Fruit fly (Drosophila melanogaster) whole organism, embryonic: ENCODE data around the gene Df31.
A peak's percentile ranks its signal among the peaks of the same experiment; 100 is the strongest.

ENCODE experiments used
- Adf1 ChIP-seq: fragments of 200-800 bp; sonication (Bioruptor generic); IDR thresholded peaks from 2 replicates; pipeline ENCODE4 v1.3.6; 2022; ENCODE audit warnings: missing biosample characterization, missing genetic modification characterization
- BEAF-32 ChIP-seq: fragments of 200-800 bp; sonication (Bioruptor generic); optimal IDR thresholded peaks from 3 replicates; lab custom pipeline; 2017; ENCODE audit warnings: missing biosample characterization, missing genetic modification characterization, mild to moderate bottlenecking, moderate library complexity, missing genetic modification reagents
- CG10654 ChIP-seq: fragments of 200-800 bp; sonication (Bioruptor generic); optimal IDR thresholded peaks from 2 replicates; lab custom pipeline; 2016; ENCODE audit warnings: missing biosample characterization, missing genetic modification characterization
- CG11456 ChIP-seq: fragments of 200-800 bp; sonication (Bioruptor generic); IDR thresholded peaks from 3 replicates; pipeline ENCODE4 v1.3.6; 2022; ENCODE audit warnings: missing biosample characterization, missing genetic modification characterization
- CG11504 ChIP-seq: fragments of 200-800 bp; sonication (Bioruptor generic); optimal IDR thresholded peaks from 3 replicates; lab custom pipeline; 2019; ENCODE audit warnings: missing biosample characterization, mild to moderate bottlenecking, missing genetic modification characterization, moderate library complexity
- CG12659 ChIP-seq: fragments of 200-800 bp; sonication (Bioruptor generic); optimal IDR thresholded peaks from 3 replicates; lab custom pipeline; 2017; ENCODE audit warnings: mild to moderate bottlenecking, missing biosample characterization, missing genetic modification reagents, missing genetic modification characterization
- CG13424 ChIP-seq: fragments of 200-800 bp; sonication (Bioruptor generic); optimal IDR thresholded peaks from 2 replicates; lab custom pipeline; 2019; ENCODE audit warnings: missing biosample characterization, mild to moderate bottlenecking, missing genetic modification characterization, moderate library complexity
- CG14014 ChIP-seq: fragments of 200-800 bp; sonication (Bioruptor generic); IDR thresholded peaks from 2 replicates; pipeline ENCODE4 v1.3.6; 2022; ENCODE audit warnings: missing biosample characterization, missing genetic modification characterization
- CG1647 ChIP-seq: fragments of 200-800 bp; sonication (Bioruptor generic); optimal IDR thresholded peaks from 3 replicates; lab custom pipeline; 2016; ENCODE audit warnings: missing biosample characterization, missing genetic modification characterization
- CG17186 ChIP-seq: fragments of 200-800 bp; sonication (Bioruptor generic); optimal IDR thresholded peaks from 3 replicates; lab custom pipeline; 2017; ENCODE audit warnings: missing biosample characterization, missing genetic modification reagents, missing genetic modification characterization
- CG17385 ChIP-seq: fragments of 200-800 bp; sonication (Bioruptor generic); optimal IDR thresholded peaks from 3 replicates; lab custom pipeline; 2018; ENCODE audit warnings: missing biosample characterization, mild to moderate bottlenecking, missing genetic modification characterization
- CG17568 ChIP-seq: fragments of 200-800 bp; sonication (Bioruptor generic); optimal IDR thresholded peaks from 2 replicates; lab custom pipeline; 2018; ENCODE audit warnings: missing biosample characterization, mild to moderate bottlenecking, missing genetic modification characterization, moderate library complexity
- CG17612 ChIP-seq: fragments of 200-800 bp; sonication (Bioruptor generic); IDR thresholded peaks from 2 replicates; pipeline ENCODE4 v1.3.6; 2022; ENCODE audit warnings: missing biosample characterization, missing genetic modification characterization
- CG2712 ChIP-seq: fragments of 200-800 bp; optimal IDR thresholded peaks from 3 replicates; lab custom pipeline; 2019; ENCODE audit warnings: missing biosample characterization, mild to moderate bottlenecking, missing genetic modification characterization, moderate library complexity
- CG3163 ChIP-seq: fragments of 200-800 bp; sonication (Bioruptor generic); optimal IDR thresholded peaks from 3 replicates; lab custom pipeline; 2016; ENCODE audit warnings: missing biosample characterization, missing genetic modification characterization
- CG32767 ChIP-seq: fragments of 200-800 bp; sonication (Bioruptor generic); IDR thresholded peaks from 2 replicates; pipeline ENCODE4 v1.3.6; 2022; ENCODE audit warnings: missing biosample characterization, missing genetic modification characterization
- CG32772 ChIP-seq: fragments of 200-800 bp; sonication (Bioruptor generic); IDR thresholded peaks from 2 replicates; pipeline ENCODE4 v1.3.6; 2022; ENCODE audit warnings: missing biosample characterization, missing genetic modification characterization
- CoRest ChIP-seq: fragments of 200-800 bp; sonication (Bioruptor generic); optimal IDR thresholded peaks from 3 replicates; lab custom pipeline; 2018; ENCODE audit warnings: missing biosample characterization, mild to moderate bottlenecking, missing genetic modification characterization, moderate library complexity
- Dad ChIP-seq: fragments of 200-800 bp; sonication (Bioruptor generic); optimal IDR thresholded peaks from 3 replicates; lab custom pipeline; 2016; ENCODE audit warnings: missing biosample characterization, missing genetic modification characterization
- Dbx ChIP-seq: fragments of 200-800 bp; sonication (Bioruptor generic); IDR thresholded peaks from 3 replicates; pipeline ENCODE4 v1.3.6; 2022; ENCODE audit warnings: missing biosample characterization, missing genetic modification characterization
- Dll ChIP-seq: fragments of 200-800 bp; sonication (Bioruptor generic); IDR thresholded peaks from 4 replicates; pipeline ENCODE4 v1.3.6; 2022; ENCODE audit warnings: missing biosample characterization, missing genetic modification characterization; ENCODE audit not compliant: partially characterized antibody
- Doc2 ChIP-seq: fragments of 200-800 bp; sonication (Bioruptor generic); IDR thresholded peaks from 2 replicates; pipeline ENCODE4 v1.3.6; 2022; ENCODE audit warnings: missing biosample characterization, missing genetic modification characterization
- Hey ChIP-seq: fragments of 200-800 bp; sonication (Bioruptor generic); optimal IDR thresholded peaks from 3 replicates; lab custom pipeline; 2018; ENCODE audit warnings: missing biosample characterization, mild to moderate bottlenecking, missing genetic modification characterization
- Hsf ChIP-seq: fragments of 200-800 bp; sonication (Bioruptor generic); optimal IDR thresholded peaks from 3 replicates; lab custom pipeline; 2016; ENCODE audit warnings: missing biosample characterization, missing genetic modification characterization
- MBD-R2 ChIP-seq: fragments of 200-800 bp; sonication (Bioruptor generic); IDR thresholded peaks from 2 replicates; pipeline ENCODE4 v1.3.6; 2022; ENCODE audit warnings: missing biosample characterization, missing genetic modification characterization
- Myb ChIP-seq: fragments of 200-800 bp; sonication (Bioruptor generic); optimal IDR thresholded peaks from 2 replicates; lab custom pipeline; 2016; ENCODE audit warnings: missing biosample characterization, missing genetic modification characterization
- Oaz ChIP-seq: fragments of 200-800 bp; sonication (Bioruptor generic); IDR thresholded peaks from 2 replicates; pipeline ENCODE4 v1.3.6; 2022; ENCODE audit warnings: missing biosample characterization, missing genetic modification characterization
- Sin3A ChIP-seq: fragments of >200 bp; optimal IDR thresholded peaks from 2 replicates; lab custom pipeline; 2018
- Six4 ChIP-seq: fragments of 200-800 bp; sonication (Bioruptor generic); optimal IDR thresholded peaks from 2 replicates; lab custom pipeline; 2016; ENCODE audit warnings: missing biosample characterization, missing genetic modification characterization
- TFAM ChIP-seq: fragments of 200-800 bp; sonication (Bioruptor generic); optimal IDR thresholded peaks from 2 replicates; lab custom pipeline; 2017; ENCODE audit warnings: missing biosample characterization, missing genetic modification characterization, inconsistent platforms
- abd-A ChIP-seq: fragments of 200-800 bp; sonication (Bioruptor generic); optimal IDR thresholded peaks from 3 replicates; lab custom pipeline; 2019; ENCODE audit warnings: missing biosample characterization, mild to moderate bottlenecking, missing genetic modification characterization, moderate library complexity
- ara ChIP-seq: fragments of 200-800 bp; sonication (Bioruptor generic); IDR thresholded peaks from 2 replicates; pipeline ENCODE4 v1.3.6; 2022; ENCODE audit warnings: missing biosample characterization, missing genetic modification characterization
- ase ChIP-seq: fragments of 200-800 bp; sonication (Bioruptor generic); IDR thresholded peaks from 3 replicates; pipeline ENCODE4 v1.3.6; 2022; ENCODE audit warnings: missing biosample characterization, missing genetic modification characterization
- bab2 ChIP-seq: fragments of 200-800 bp; sonication (Bioruptor generic); optimal IDR thresholded peaks from 2 replicates; lab custom pipeline; 2016; ENCODE audit warnings: missing biosample characterization, missing genetic modification characterization
- bbx ChIP-seq: fragments of 200-800 bp; sonication (Bioruptor generic); IDR thresholded peaks from 2 replicates; pipeline ENCODE4 v1.3.6; 2022; ENCODE audit warnings: missing biosample characterization, missing genetic modification characterization; ENCODE audit not compliant: partially characterized antibody
- br ChIP-seq: fragments of >200 bp; optimal IDR thresholded peaks from 2 replicates; lab custom pipeline; 2017
- chn ChIP-seq: fragments of 200-800 bp; sonication (Bioruptor generic); optimal IDR thresholded peaks from 2 replicates; lab custom pipeline; 2016; ENCODE audit warnings: missing biosample characterization, missing genetic modification characterization
- dmrt99B ChIP-seq: fragments of 200-800 bp; sonication (Bioruptor generic); optimal IDR thresholded peaks from 2 replicates; lab custom pipeline; 2018; ENCODE audit warnings: missing biosample characterization, mild to moderate bottlenecking, missing genetic modification characterization, moderate library complexity
- eyg ChIP-seq: fragments of 200-800 bp; sonication (Bioruptor generic); optimal IDR thresholded peaks from 3 replicates; lab custom pipeline; 2016; ENCODE audit warnings: missing biosample characterization, missing genetic modification characterization
- fd96Cb ChIP-seq: fragments of 200-800 bp; sonication (Bioruptor generic); optimal IDR thresholded peaks from 2 replicates; lab custom pipeline; 2018; ENCODE audit warnings: missing biosample characterization, mild to moderate bottlenecking, missing genetic modification characterization, moderate library complexity
- h ChIP-seq: fragments of >200 bp; optimal IDR thresholded peaks from 2 replicates; lab custom pipeline; 2017
- hth ChIP-seq: fragments of >200 bp; optimal IDR thresholded peaks from 2 replicates; lab custom pipeline; 2017; ENCODE audit warnings: inconsistent platforms
- ind ChIP-seq: fragments of 200-800 bp; sonication (Bioruptor generic); optimal IDR thresholded peaks from 3 replicates; lab custom pipeline; 2016; ENCODE audit warnings: missing biosample characterization, missing genetic modification characterization
- kah ChIP-seq: fragments of 200-800 bp; sonication (Bioruptor generic); optimal IDR thresholded peaks from 2 replicates; lab custom pipeline; 2018; ENCODE audit warnings: missing biosample characterization, mild to moderate bottlenecking, missing genetic modification characterization
- mirr ChIP-seq: fragments of 200-800 bp; sonication (Bioruptor generic); optimal IDR thresholded peaks from 3 replicates; lab custom pipeline; 2018; ENCODE audit warnings: missing biosample characterization, mild to moderate bottlenecking, missing genetic modification characterization
- odd ChIP-seq: fragments of 200-800 bp; sonication (Bioruptor generic); optimal IDR thresholded peaks from 2 replicates; lab custom pipeline; 2017; ENCODE audit warnings: missing biosample characterization, mild to moderate bottlenecking, missing genetic modification characterization
- pb ChIP-seq: fragments of 200-800 bp; sonication (Bioruptor generic); optimal IDR thresholded peaks from 3 replicates; lab custom pipeline; 2016; ENCODE audit warnings: missing biosample characterization, missing genetic modification characterization
- pfk ChIP-seq: fragments of 200-800 bp; sonication (Bioruptor generic); optimal IDR thresholded peaks from 2 replicates; lab custom pipeline; 2018; ENCODE audit warnings: missing biosample characterization, mild to moderate bottlenecking, missing genetic modification characterization, moderate library complexity
- pzg ChIP-seq: fragments of 200-800 bp; sonication (Bioruptor generic); optimal IDR thresholded peaks from 3 replicates; lab custom pipeline; 2018; ENCODE audit warnings: missing biosample characterization, mild to moderate bottlenecking, missing genetic modification characterization, moderate library complexity
- slp2 ChIP-seq: fragments of 200-800 bp; sonication (Bioruptor generic); optimal IDR thresholded peaks from 2 replicates; lab custom pipeline; 2016; ENCODE audit warnings: missing biosample characterization, missing genetic modification characterization
- ssp ChIP-seq: fragments of 200-800 bp; sonication (Bioruptor generic); IDR thresholded peaks from 2 replicates; pipeline ENCODE4 v1.3.6; 2022; ENCODE audit warnings: missing biosample characterization, missing genetic modification characterization
- tap ChIP-seq: fragments of 200-800 bp; optimal IDR thresholded peaks from 3 replicates; lab custom pipeline; 2019; ENCODE audit warnings: missing biosample characterization, mild to moderate bottlenecking, missing genetic modification characterization, moderate library complexity
- vfl ChIP-seq: fragments of 200-800 bp; sonication (Bioruptor generic); optimal IDR thresholded peaks from 2 replicates; lab custom pipeline; 2016; ENCODE audit warnings: missing biosample characterization, missing genetic modification characterization

Gene Df31

DNA sequence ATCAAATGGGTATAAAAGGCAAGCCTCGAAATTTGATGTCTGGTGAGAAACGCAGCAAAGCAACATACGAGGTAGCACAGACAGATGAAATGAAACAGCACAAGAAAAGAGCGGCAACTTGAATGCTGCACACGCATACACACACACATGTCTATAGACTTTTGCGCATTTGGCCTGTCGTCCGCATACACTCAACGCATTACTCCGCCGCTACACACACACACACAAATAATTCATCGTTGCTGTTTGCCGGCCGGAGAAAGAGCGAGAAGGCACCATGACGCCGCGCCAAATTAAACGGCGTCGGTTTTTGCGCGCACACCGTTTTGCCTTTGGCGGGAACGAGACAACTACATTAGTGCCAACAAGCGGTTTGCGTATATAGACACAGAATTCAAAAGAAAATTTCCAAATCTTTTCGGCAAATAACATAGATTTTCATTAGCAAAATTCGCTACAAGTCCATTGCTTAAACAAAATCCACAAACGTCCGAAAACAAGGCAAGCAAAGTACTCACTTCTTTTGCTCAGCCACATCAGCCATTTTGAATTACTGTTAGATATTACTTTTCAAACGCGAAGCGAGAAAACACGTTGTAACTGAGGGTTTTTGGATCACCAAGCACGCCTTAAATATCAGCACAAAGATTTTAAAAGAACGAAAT is 451 bp downstream of the Df31 start (continued):
- TF ChIP-seq CG32772 (no peak), Adf1 (peak; percentile 72), Doc2 (GFP tag; lab: Robert Waterston, UW) (no peak), CG10654 (GFP tag; lab: Kevin White, UChicago) (no peak), CG17568 (GFP tag; lab: Kevin White, UChicago) (no peak), pzg (GFP tag; lab: Kevin White, UChicago) (peak; percentile 26), ase (GFP tag; lab: Robert Waterston, UW) (no peak), TFAM (GFP tag; lab: Kevin White, UChicago) (no peak), Oaz (GFP tag; lab: Robert Waterston, UW) (no peak), CG3163 (GFP tag; lab: Kevin White, UChicago) (no peak), CG2712 (no peak), slp2 (GFP tag; lab: Kevin White, UChicago) (no peak), kah (GFP tag; lab: Kevin White, UChicago) (no peak), CG13424 (no peak), CG17186 (GFP tag; lab: Kevin White, UChicago) (no peak), CoRest (no peak), odd (GFP tag; lab: Kevin White, UChicago) (no peak), h (lab: Kevin White, UChicago) (no peak), Myb (GFP tag; lab: Kevin White, UChicago) (peak; percentile 20), Sin3A (lab: Kevin White, UChicago) (no peak), CG12659 (no peak), pfk (GFP tag; lab: Kevin White, UChicago) (peak; percentile 49), BEAF-32 (GFP tag; lab: Kevin White, UChicago) (no peak), Hey (tag; lab: Kevin White, UChicago) (no peak), ind (GFP tag; lab: Kevin White, UChicago) (no peak), Hsf (GFP tag; lab: Kevin White, UChicago) (no peak), CG17612 (no peak), ssp (GFP tag; lab: Robert Waterston, UW) (no peak), chn (GFP tag; lab: Kevin White, UChicago) (no peak), Dbx (no peak), mirr (peak; percentile 64), dmrt99B (tag; lab: Kevin White, UChicago) (no peak), hth (lab: Kevin White, UChicago) (no peak), tap (tag; lab: Kevin White, UChicago) (no peak), Dll (no peak), CG1647 (GFP tag; lab: Kevin White, UChicago) (no peak), MBD-R2 (GFP tag; lab: Robert Waterston, UW) (peak; percentile 10; the same call in 1 of the 2 replicates), pb (no peak), CG14014 (GFP tag; lab: Robert Waterston, UW) (no peak), CG17385 (GFP tag; lab: Kevin White, UChicago) (no peak), fd96Cb (no peak), Dad (GFP tag; lab: Kevin White, UChicago) (no peak), CG11456 (GFP tag; lab: Robert Waterston, UW) (no peak), ara (GFP tag; lab: Robert Waterston, UW) (0 out of 2 replicates have a peak, but pooled peaks have one; percentile 5), eyg (no peak), bab2 (no peak), CG32767 (GFP tag; lab: Robert Waterston, UW) (peak; percentile 94), bbx (GFP tag; lab: Robert Waterston, UW) (peak; percentile 40), CG11504 (tag; lab: Kevin White, UChicago) (peak; percentile 25), br (lab: Kevin White, UChicago) (no peak), abd-A (tag; lab: Kevin White, UChicago) (peak; percentile 69), Six4 (GFP tag; lab: Kevin White, UChicago) (no peak), vfl (GFP tag; lab: Kevin White, UChicago) (no peak)
